Worm (Caenorhabditis elegans) whole organism, L4 larva: Measurements from ENCODE around the gene rbmx-2.

Source experiments
- ceh-28 ChIP-seq: fragments of 150-350 bp; optimal IDR thresholded peaks from 2 replicates; lab custom pipeline; 2014; ENCODE audit warnings: missing biosample characterization, missing genetic modification reagents, missing genetic modification characterization
- mdt-29 ChIP-seq: fragments of 200-800 bp; sonication (Bioruptor generic); IDR thresholded peaks from 2 replicates; pipeline ENCODE4 v1.3.6; 2022; ENCODE audit warnings: missing genetic modification reagents, missing genetic modification characterization, missing compliant biosample characterization
- mep-1 ChIP-seq: fragments of 150-350 bp; sonication (generic microtip); optimal IDR thresholded peaks from 3 replicates; lab custom pipeline; 2014; ENCODE audit warnings: missing biosample characterization, missing genetic modification characterization
- nhr-237 ChIP-seq: sonication (generic microtip); optimal IDR thresholded peaks from 2 replicates; lab custom pipeline; 2017; ENCODE audit warnings: missing biosample characterization, missing genetic modification characterization
- sdz-12 ChIP-seq: fragments of 200-800 bp; sonication (Bioruptor generic); optimal IDR thresholded peaks from 2 replicates; lab custom pipeline; 2018; ENCODE audit warnings: mild to moderate bottlenecking, missing genetic modification characterization, missing compliant biosample characterization
- skn-1 ChIP-seq: fragments of 150-350 bp; optimal IDR thresholded peaks from 2 replicates; lab custom pipeline; 2014; ENCODE audit warnings: missing biosample characterization, missing genetic modification characterization

DNA sequence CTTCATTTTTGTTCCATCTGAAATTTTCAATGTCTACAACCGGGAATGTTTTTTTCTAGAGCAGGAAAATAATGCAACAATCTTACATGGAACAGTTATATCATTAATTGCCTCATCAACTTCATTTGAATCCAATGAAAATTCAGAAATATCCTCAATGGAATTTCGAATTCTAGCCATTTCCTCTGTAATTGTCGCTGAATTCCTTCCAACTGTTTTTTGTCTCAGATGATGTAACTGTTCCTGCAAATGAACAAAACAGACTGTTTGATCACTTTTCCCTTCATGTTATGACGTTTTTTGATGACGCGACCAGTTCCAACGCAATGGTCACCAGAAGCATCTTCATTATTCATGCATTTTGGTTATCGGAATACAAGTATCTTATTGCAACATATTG, 24.7 kb upstream of the rbmx-2 start:
- TF ChIP-seq mdt-29 (GFP tag; lab: Robert Waterston, UW) (no peak), skn-1 (no peak), mep-1 (tag; lab: Kevin White, UChicago) (no peak), nhr-237 (tag; lab: Kevin White, UChicago) (no peak), sdz-12 (GFP tag; lab: Kevin White, UChicago) (no peak), ceh-28 (tag; lab: Kevin White, UChicago) (no peak)
